Worm (Caenorhabditis elegans) whole organism, mixed stage, embryonic: ENCODE measurements around the gene aagr-2.

Experiments used
- blmp-1 ChIP-seq: fragments of 150-350 bp; optimal IDR thresholded peaks from 2 replicates; lab custom pipeline; 2014; ENCODE audit warnings: missing biosample characterization, missing genetic modification characterization
- elt-1 ChIP-seq: sonication (generic microtip); optimal IDR thresholded peaks from 2 replicates; lab custom pipeline; 2017; ENCODE audit warnings: missing genetic modification characterization, mild to moderate bottlenecking, missing compliant biosample characterization, antibody characterized with exemption, moderate library complexity, borderline replicate concordance; ENCODE audit not compliant: insufficient read depth
- elt-3 ChIP-seq: fragments of 150-350 bp; optimal IDR thresholded peaks from 2 replicates; lab custom pipeline; 2014; ENCODE audit warnings: missing biosample characterization, missing genetic modification characterization
- mab-5 ChIP-seq: fragments of 150-350 bp; optimal IDR thresholded peaks from 2 replicates; lab custom pipeline; 2014; ENCODE audit warnings: missing biosample characterization, missing genetic modification characterization
- nhr-237 ChIP-seq: fragments of 150-350 bp; optimal IDR thresholded peaks from 2 replicates; lab custom pipeline; 2014; ENCODE audit warnings: missing biosample characterization, missing genetic modification characterization
- nhr-28 ChIP-seq: fragments of 150-350 bp; optimal IDR thresholded peaks from 2 replicates; lab custom pipeline; 2014; ENCODE audit warnings: missing biosample characterization, missing genetic modification characterization
- sptf-1 ChIP-seq: sonication (generic microtip); optimal IDR thresholded peaks from 2 replicates; lab custom pipeline; 2017; ENCODE audit warnings: mild to moderate bottlenecking, missing genetic modification characterization, moderate library complexity, missing compliant biosample characterization
- unc-39 ChIP-seq: fragments of 150-350 bp; optimal IDR thresholded peaks from 2 replicates; lab custom pipeline; 2014; ENCODE audit warnings: missing biosample characterization, missing genetic modification characterization
- ztf-11 ChIP-seq: fragments of 150-350 bp; optimal IDR thresholded peaks from 2 replicates; lab custom pipeline; 2014; ENCODE audit warnings: missing biosample characterization, missing genetic modification characterization

DNA sequence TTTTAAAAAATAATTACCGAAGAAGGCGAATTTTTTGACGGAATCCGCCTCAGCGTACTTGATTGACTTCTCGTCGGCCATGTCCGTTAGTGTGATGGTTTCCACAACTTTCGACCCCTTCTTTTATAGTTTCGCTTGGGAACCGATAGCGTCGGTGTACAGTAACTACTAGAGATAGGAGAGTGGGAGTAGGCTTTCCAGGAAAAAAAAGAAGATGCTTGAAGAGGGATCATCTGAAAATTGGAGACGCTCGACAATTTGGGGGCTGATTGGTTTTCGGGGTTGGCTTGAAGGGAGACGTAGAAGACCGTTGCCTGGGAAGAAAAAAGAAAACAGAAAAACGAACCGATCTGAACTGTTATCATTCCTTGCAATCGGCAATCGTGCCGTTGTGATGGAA, 54.4 kb downstream of the aagr-2 start, which contains the start of gene col-20:
- no peak for TF ChIP-seq mab-5 (tag; lab: Kevin White, UChicago)
- no peak for TF ChIP-seq nhr-28 (tag; lab: Kevin White, UChicago)
- TF ChIP-seq nhr-237 (tag; lab: Kevin White, UChicago): no peak
- no peak for TF ChIP-seq elt-1 (tag; lab: Kevin White, UChicago)
- TF ChIP-seq blmp-1 (tag; lab: Kevin White, UChicago): no peak
- no peak for TF ChIP-seq unc-39 (tag; lab: Kevin White, UChicago)
- TF ChIP-seq elt-3 (tag; lab: Kevin White, UChicago): no peak
- no peak for TF ChIP-seq ztf-11 (tag; lab: Kevin White, UChicago)
- no peak for TF ChIP-seq sptf-1 (tag; lab: Kevin White, UChicago)
